Fruit fly (Drosophila melanogaster) S2 (cell line): ENCODE measurements around the gene Vha16-3.

Source experiments
- CG8478 ChIP-seq: fragments of >200 bp; optimal IDR thresholded peaks from 2 replicates; lab custom pipeline; 2018
- CTCF ChIP-seq, 2 experiments: fragments of >200 bp; optimal IDR thresholded peaks; 2 replicates each; lab custom pipeline; 2018

- TF ChIP-seq CTCF (optimal IDR thresholded peaks at IDR 0.05; lab: Kevin White, UChicago) (no peak), CG8478 (lab: Kevin White, UChicago) (no peak)
These were observed 39.0 kb upstream of the Vha16-3 start for dm6 chr3L:11434112-11434511.
